Fruit fly (Drosophila melanogaster): ENCODE results near the gene mRpS30.
"Not testable (repeated sequence)": the region's sequence is repeated elsewhere in the genome, so short reads cannot be mapped to it uniquely, and the experiment has no call there.

- not testable (repeated sequence) for TF ChIP-seq h, psq, Myc, insv (optimal IDR thresholded peaks at IDR 0.05)
These were observed 10.2 kb downstream of the mRpS30 start, which contains the start of gene sordd1 for dm6 chrX:15795951-15796443.
